Worm (Caenorhabditis elegans) whole organism, L1 larva: ENCODE results near the gene lam-1.
"Not testable (repeated sequence)": the region's sequence is repeated elsewhere in the genome, so short reads cannot be mapped to it uniquely, and the experiment has no call there.

Experiments used
- ceh-88 ChIP-seq: fragments of 200-800 bp; sonication (Bioruptor generic); IDR thresholded peaks from 2 replicates; pipeline ENCODE4 v1.3.6; 2022; ENCODE audit warnings: missing genetic modification characterization, missing compliant biosample characterization
- dsc-1 ChIP-seq: sonication (generic microtip); optimal IDR thresholded peaks from 2 replicates; lab custom pipeline; 2016; ENCODE audit warnings: mild to moderate bottlenecking, missing genetic modification characterization, missing compliant biosample characterization
- elt-2 ChIP-seq: sonication (generic microtip); optimal IDR thresholded peaks from 2 replicates; lab custom pipeline; 2016; ENCODE audit warnings: missing genetic modification characterization, mild to moderate bottlenecking, inconsistent platforms, missing compliant biosample characterization, missing genetic modification reagents
- jun-1 ChIP-seq: fragments of 150-350 bp; optimal IDR thresholded peaks from 2 replicates; lab custom pipeline; 2014; ENCODE audit warnings: missing biosample characterization, missing genetic modification reagents, missing genetic modification characterization
- lin-13 ChIP-seq: fragments of 150-350 bp; optimal IDR thresholded peaks from 2 replicates; lab custom pipeline; 2014; ENCODE audit warnings: missing biosample characterization, missing genetic modification reagents, missing genetic modification characterization
- mep-1 ChIP-seq: fragments of 150-350 bp; optimal IDR thresholded peaks from 2 replicates; lab custom pipeline; 2014; ENCODE audit warnings: missing biosample characterization, missing genetic modification characterization
- nhr-71 ChIP-seq: sonication (generic microtip); optimal IDR thresholded peaks from 2 replicates; lab custom pipeline; 2016; ENCODE audit warnings: mild to moderate bottlenecking, missing genetic modification characterization, moderate library complexity, missing compliant biosample characterization
- snpc-4 ChIP-seq: fragments of 150-350 bp; optimal IDR thresholded peaks from 2 replicates; lab custom pipeline; 2014; ENCODE audit warnings: missing biosample characterization, missing genetic modification characterization
- tlp-1 ChIP-seq: fragments of 150-350 bp; optimal IDR thresholded peaks from 2 replicates; lab custom pipeline; 2014; ENCODE audit warnings: missing biosample characterization, missing genetic modification characterization

The lam-1 gene

ce11 chrIV:5226552-5226951 is 53.4 kb downstream of the lam-1 start, which contains the start of gene nsph-4.1:
Gene nsph-4.1 (plus strand): TSS chrIV:5226852.
- not testable (repeated sequence) for TF ChIP-seq lin-13; nhr-71 (tag; lab: Kevin White, UChicago); ceh-88 (GFP tag; lab: Robert Waterston, UW)

- no peak for TF ChIP-seq jun-1
- TF ChIP-seq mep-1 (tag; lab: Kevin White, UChicago) = no peak
- no peak for TF ChIP-seq tlp-1 (tag; lab: Kevin White, UChicago)
- TF ChIP-seq dsc-1 (tag; lab: Kevin White, UChicago) = no peak
Observed at ce11 chrIV:5228619-5229018, 55.5 kb downstream of the lam-1 start, which contains the start of gene thn-6. Gene thn-6 (plus strand): TSS chrIV:5228919.

- TF ChIP-seq elt-2 (tag; lab: Kevin White, UChicago) (no peak), tlp-1 (tag; lab: Kevin White, UChicago) (no peak), snpc-4 (tag; lab: Kevin White, UChicago) (no peak)
Observed at ce11 chrIV:5230530-5230929, 57.4 kb downstream of the lam-1 start, which contains the start of gene thn-5. Gene thn-5 (plus strand): TSS chrIV:5230830.
